Fruit fly (Drosophila melanogaster): ENCODE results near the gene nyo.

DNA sequence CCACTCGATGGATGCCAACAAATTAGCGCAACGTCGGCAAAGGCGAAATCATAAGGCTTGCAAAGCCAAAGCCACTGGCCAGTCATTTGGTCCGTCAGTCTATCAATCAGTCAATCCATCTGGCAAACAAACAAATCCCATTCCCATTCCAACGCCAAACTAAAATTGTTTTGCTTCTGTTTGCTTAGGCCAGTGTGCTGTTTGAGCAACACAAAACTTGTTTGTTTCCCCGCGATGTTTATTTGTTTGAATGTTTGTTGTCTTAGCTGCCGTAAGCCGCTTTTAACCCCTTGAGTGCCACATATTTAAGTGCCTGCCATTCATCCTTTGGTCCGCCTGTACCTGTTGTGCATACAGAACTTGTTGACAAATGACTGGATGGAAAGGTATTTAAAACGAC is 8.1 kb downstream of the nyo start:
- TF ChIP-seq psq (GFP tag; optimal IDR thresholded peaks at IDR 0.05) (no peak), CrebA (GFP tag; optimal IDR thresholded peaks at IDR 0.05; ENCODE audit: borderline replicate concordance) (no peak), Sp1 (GFP tag; optimal IDR thresholded peaks at IDR 0.05) (no peak), lola (GFP tag; optimal IDR thresholded peaks at IDR 0.05) (no peak), h (GFP tag; optimal IDR thresholded peaks at IDR 0.05) (no peak), fru (GFP tag; optimal IDR thresholded peaks at IDR 0.05) (no peak), rgr (GFP tag; optimal IDR thresholded peaks at IDR 0.05) (no peak), Jra (GFP tag; optimal IDR thresholded peaks at IDR 0.05) (no peak), sage (GFP tag; optimal IDR thresholded peaks at IDR 0.05) (no peak), Hnf4 (GFP tag; optimal IDR thresholded peaks at IDR 0.05) (no peak), tai (GFP tag; optimal IDR thresholded peaks at IDR 0.05) (no peak), GATAd (GFP tag; optimal IDR thresholded peaks at IDR 0.05) (no peak), Myc (optimal IDR thresholded peaks at IDR 0.05) (no peak)
